Fruit fly (Drosophila melanogaster): ENCODE data around the gene SMC5.

Gene SMC5

dm6 chr3L:21581984-21582383 is 13.0 kb downstream of the SMC5 start (continued):
- TF ChIP-seq CG32006 (GFP tag; optimal IDR thresholded peaks at IDR 0.05) (no peak), ss (GFP tag; optimal IDR thresholded peaks at IDR 0.05) (peak in 1 of 2 experiments; percentile 7), salr (GFP tag; optimal IDR thresholded peaks at IDR 0.05) (peak in 1 of 2 experiments; percentile 3), vri (GFP tag; optimal IDR thresholded peaks at IDR 0.05) (no peak), CG10631 (GFP tag; optimal IDR thresholded peaks at IDR 0.05) (peak; percentile 24), Sox15 (GFP tag; optimal IDR thresholded peaks at IDR 0.05) (peak; percentile 35)

dm6 chr3L:21584683-21585082 is 15.7 kb downstream of the SMC5 start:
- TF ChIP-seq ss (GFP tag; optimal IDR thresholded peaks at IDR 0.05) (peak; percentile 15 to 27), CG6854 (GFP tag; optimal IDR thresholded peaks at IDR 0.05) (peak; percentile 37), Eip78C (GFP tag) (peak; percentile 28), CG15336 (GFP tag; IDR thresholded peaks at IDR 0.05) (0 out of 2 replicates have a peak, but pooled peaks have one; percentile 25), CG3919 (GFP tag; optimal IDR thresholded peaks at IDR 0.05) (no peak), Ets96B (tag; optimal IDR thresholded peaks at IDR 0.05) (no peak)

- TF ChIP-seq fd85E (GFP tag; optimal IDR thresholded peaks at IDR 0.05) (no peak), CG16779 (tag; optimal IDR thresholded peaks at IDR 0.05) (no peak), Eip78C (GFP tag) (peak; percentile 28), cyc (GFP tag; optimal IDR thresholded peaks at IDR 0.05) (no peak), Ets96B (tag; optimal IDR thresholded peaks at IDR 0.05) (no peak), CG10669 (GFP tag; optimal IDR thresholded peaks at IDR 0.05) (no peak), Hr38 (GFP tag; optimal IDR thresholded peaks at IDR 0.05) (no peak)
Observed at dm6 chr3L:21585397-21585796, 16.4 kb downstream of the SMC5 start.

DNA sequence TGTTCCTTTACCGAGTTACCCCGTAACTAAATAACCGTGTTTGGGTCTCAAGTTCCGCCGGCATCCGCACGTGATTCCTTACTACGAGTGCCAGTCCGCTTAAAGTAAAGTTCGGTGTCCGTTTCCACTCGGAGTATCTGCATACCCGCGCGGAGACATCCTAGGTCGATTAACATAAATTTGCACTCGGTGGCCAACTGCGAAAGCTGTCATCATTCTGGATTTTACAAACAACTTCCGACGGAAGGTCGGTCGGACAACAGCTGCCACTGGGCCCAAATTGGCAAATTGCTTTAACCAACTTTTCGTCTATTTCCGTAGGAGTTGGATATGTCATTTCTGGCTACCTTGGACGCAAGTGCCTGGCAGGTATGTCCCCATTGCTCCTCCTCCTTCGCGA is 17.6 kb downstream of the SMC5 start, which contains the start of gene TfAP-2:
Gene TfAP-2 (plus strand): TSS at position 301 of the 400 bp plus-strand sequence.
- TF ChIP-seq Sox102F (GFP tag; optimal IDR thresholded peaks at IDR 0.05): no peak
- TF ChIP-seq CG11902 (GFP tag; optimal IDR thresholded peaks at IDR 0.05): no peak
- no peak for TF ChIP-seq CG11294 (GFP tag; IDR thresholded peaks at IDR 0.05)
- no peak for TF ChIP-seq achi (GFP tag; optimal IDR thresholded peaks at IDR 0.05)
- TF ChIP-seq CG10669 (GFP tag; optimal IDR thresholded peaks at IDR 0.05): no peak

DNA sequence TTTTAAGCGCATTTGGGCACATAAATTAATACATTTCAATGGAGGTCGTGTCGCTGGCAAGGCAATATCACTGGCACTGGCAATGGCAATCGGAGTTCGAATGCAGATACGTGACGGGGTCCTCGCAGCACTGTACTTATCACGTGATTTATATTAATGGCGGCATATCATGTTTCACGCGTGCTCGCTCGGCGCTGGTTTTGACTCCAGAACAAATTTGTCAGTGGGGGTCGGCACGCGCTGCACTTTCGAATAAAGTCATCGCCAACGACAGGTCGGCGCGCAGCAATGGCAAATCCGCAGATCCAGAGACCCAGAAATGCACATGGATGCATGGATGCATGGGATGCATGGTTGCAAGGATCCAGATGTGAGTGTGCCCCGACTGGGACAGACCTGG is 22.3 kb downstream of the SMC5 start:
- TF ChIP-seq CG8319 (GFP tag; optimal IDR thresholded peaks at IDR 0.05): no peak
- TF ChIP-seq spab (GFP tag; optimal IDR thresholded peaks at IDR 0.05): no peak
- TF ChIP-seq Eip78C (GFP tag): no peak
- TF ChIP-seq Hr4 (GFP tag; optimal IDR thresholded peaks at IDR 0.05): no peak
- TF ChIP-seq Met (GFP tag; optimal IDR thresholded peaks at IDR 0.05): no peak
- peak in 1 of 2 experiments; percentile 53 for TF ChIP-seq ss (GFP tag; optimal IDR thresholded peaks at IDR 0.05)
- no peak for TF ChIP-seq fd85E (GFP tag; optimal IDR thresholded peaks at IDR 0.05)
- TF ChIP-seq Sox14 (GFP tag; optimal IDR thresholded peaks at IDR 0.05): no peak
- TF ChIP-seq CG16779 (tag; optimal IDR thresholded peaks at IDR 0.05): no peak
- TF ChIP-seq svp (GFP tag): peak; percentile 54
- no peak for TF ChIP-seq eg (GFP tag; IDR thresholded peaks at IDR 0.05)
- TF ChIP-seq OdsH (GFP tag; optimal IDR thresholded peaks at IDR 0.05): no peak
- no peak for TF ChIP-seq salr (GFP tag; optimal IDR thresholded peaks at IDR 0.05)
- no peak for TF ChIP-seq CG6163 (GFP tag; IDR thresholded peaks at IDR 0.05)
- no peak for TF ChIP-seq CG10631 (GFP tag; optimal IDR thresholded peaks at IDR 0.05)

DNA sequence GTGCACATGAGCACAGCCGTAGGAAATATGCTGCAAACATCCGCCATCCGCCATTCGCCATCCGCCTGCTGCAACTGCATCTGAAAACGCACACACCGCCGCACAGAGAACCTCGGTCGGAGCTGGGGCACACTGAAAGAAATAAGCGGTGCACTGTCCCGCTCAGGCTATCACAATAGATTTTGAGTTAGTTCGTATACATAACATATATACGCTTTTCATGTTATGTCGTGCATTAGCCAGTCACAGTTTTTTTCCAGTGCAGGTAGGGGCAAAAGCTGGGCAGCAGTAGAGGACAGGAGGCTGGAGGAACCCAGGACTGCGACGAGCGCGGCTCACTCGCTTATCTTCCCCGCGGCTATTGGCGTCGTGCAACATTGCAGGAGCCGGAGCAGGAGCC is 25.4 kb downstream of the SMC5 start:
- TF ChIP-seq CG6854 (GFP tag; optimal IDR thresholded peaks at IDR 0.05) (peak; percentile 32), Smox (GFP tag; optimal IDR thresholded peaks at IDR 0.05) (peak; percentile 51), Hr39 (GFP tag; optimal IDR thresholded peaks at IDR 0.05) (peak; percentile 66), Blimp-1 (GFP tag; optimal IDR thresholded peaks at IDR 0.05) (no peak), topi (GFP tag; optimal IDR thresholded peaks at IDR 0.05) (peak; percentile 60), fkh (GFP tag; optimal IDR thresholded peaks at IDR 0.05) (no peak), Gug (GFP tag; IDR thresholded peaks at IDR 0.05) (no peak), CG4318 (GFP tag; optimal IDR thresholded peaks at IDR 0.05) (no peak), CG15336 (GFP tag; IDR thresholded peaks at IDR 0.05) (no peak), CG7368 (GFP tag; optimal IDR thresholded peaks at IDR 0.05) (peak; percentile 34), Lpt (GFP tag; optimal IDR thresholded peaks at IDR 0.05) (no peak), acj6 (GFP tag; optimal IDR thresholded peaks at IDR 0.05) (peak; percentile 55), spab (GFP tag; optimal IDR thresholded peaks at IDR 0.05) (peak; percentile 47), CG34406 (GFP tag; optimal IDR thresholded peaks at IDR 0.05) (peak; percentile 23), OdsH (GFP tag; optimal IDR thresholded peaks at IDR 0.05) (peak; percentile 48), Sox14 (GFP tag; optimal IDR thresholded peaks at IDR 0.05) (peak; percentile 64), CG6808 (GFP tag; optimal IDR thresholded peaks at IDR 0.05) (peak; percentile 46), CG32006 (GFP tag; optimal IDR thresholded peaks at IDR 0.05) (no peak), CG8319 (GFP tag; optimal IDR thresholded peaks at IDR 0.05) (no peak), CG16779 (tag; optimal IDR thresholded peaks at IDR 0.05) (peak; percentile 25), Hr4 (GFP tag; optimal IDR thresholded peaks at IDR 0.05) (peak; percentile 6), Ets96B (tag; optimal IDR thresholded peaks at IDR 0.05) (peak; percentile 43), eg (GFP tag; IDR thresholded peaks at IDR 0.05) (0 out of 3 replicates have a peak, but pooled peaks have one; percentile 54)
